Fruit fly (Drosophila melanogaster) whole organism, embryonic: ENCODE results near the gene CG8135.
A peak's percentile ranks its signal among the peaks of the same experiment; 100 is the strongest.

Experiments used
- Atf6 ChIP-seq: fragments of 200-800 bp; sonication (Bioruptor generic); IDR thresholded peaks from 2 replicates; pipeline ENCODE4 v1.3.6; 2022; ENCODE audit warnings: missing biosample characterization, missing genetic modification characterization
- BtbVII ChIP-seq: fragments of 200-800 bp; sonication (Bioruptor generic); optimal IDR thresholded peaks from 3 replicates; lab custom pipeline; 2017; ENCODE audit warnings: missing biosample characterization, mild to moderate bottlenecking, missing genetic modification characterization
- CG10209 ChIP-seq: fragments of 200-800 bp; sonication (Bioruptor generic); optimal IDR thresholded peaks from 3 replicates; lab custom pipeline; 2017; ENCODE audit warnings: missing biosample characterization, mild to moderate bottlenecking, missing genetic modification characterization, missing genetic modification reagents
- CG11723 ChIP-seq: fragments of 200-800 bp; sonication (Bioruptor generic); optimal IDR thresholded peaks from 2 replicates; lab custom pipeline; 2017; ENCODE audit warnings: missing biosample characterization, mild to moderate bottlenecking, missing genetic modification characterization
- CG12219 ChIP-seq: fragments of 200-800 bp; sonication (Bioruptor generic); optimal IDR thresholded peaks from 3 replicates; lab custom pipeline; 2018; ENCODE audit warnings: missing biosample characterization, mild to moderate bottlenecking, missing genetic modification characterization
- CG12299 ChIP-seq: fragments of 200-800 bp; sonication (Bioruptor generic); optimal IDR thresholded peaks from 2 replicates; lab custom pipeline; 2018; ENCODE audit warnings: missing biosample characterization, mild to moderate bottlenecking, missing genetic modification characterization
- CG15011 ChIP-seq: fragments of 200-800 bp; sonication (Bioruptor generic); optimal IDR thresholded peaks from 3 replicates; lab custom pipeline; 2018; ENCODE audit warnings: missing biosample characterization, mild to moderate bottlenecking, missing genetic modification characterization
- CG15073 ChIP-seq: fragments of 200-800 bp; sonication (Bioruptor generic); optimal IDR thresholded peaks from 2 replicates; lab custom pipeline; 2016; ENCODE audit warnings: missing biosample characterization, missing genetic modification characterization
- CG15601 ChIP-seq: fragments of 200-800 bp; sonication (Bioruptor generic); optimal IDR thresholded peaks from 3 replicates; lab custom pipeline; 2019; ENCODE audit warnings: missing biosample characterization, mild to moderate bottlenecking, missing genetic modification characterization, moderate library complexity
- CG1602 ChIP-seq: fragments of 200-800 bp; sonication (Bioruptor generic); optimal IDR thresholded peaks from 3 replicates; lab custom pipeline; 2016; ENCODE audit warnings: missing biosample characterization, missing genetic modification characterization
- CG16779 ChIP-seq: fragments of 200-800 bp; sonication (Bioruptor generic); IDR thresholded peaks from 2 replicates; pipeline ENCODE4 v1.3.6; 2022; ENCODE audit warnings: missing biosample characterization, missing genetic modification characterization
- CG1832 ChIP-seq: fragments of 200-800 bp; sonication (Bioruptor generic); optimal IDR thresholded peaks from 2 replicates; lab custom pipeline; 2017; ENCODE audit warnings: missing biosample characterization, mild to moderate bottlenecking, missing genetic modification characterization, inconsistent platforms
- CG2678 ChIP-seq: fragments of 200-800 bp; sonication (Bioruptor generic); optimal IDR thresholded peaks from 3 replicates; lab custom pipeline; 2019; ENCODE audit warnings: missing biosample characterization, mild to moderate bottlenecking, missing genetic modification characterization, moderate library complexity
- CG31365 ChIP-seq: fragments of 200-800 bp; sonication (Bioruptor generic); optimal IDR thresholded peaks from 2 replicates; lab custom pipeline; 2018; ENCODE audit warnings: missing biosample characterization, mild to moderate bottlenecking, missing genetic modification characterization
- CG3407 ChIP-seq: fragments of 200-800 bp; sonication (Bioruptor generic); optimal IDR thresholded peaks from 2 replicates; lab custom pipeline; 2018; ENCODE audit warnings: missing biosample characterization, mild to moderate bottlenecking, missing genetic modification characterization
- CG8924 ChIP-seq: fragments of 200-800 bp; optimal IDR thresholded peaks from 3 replicates; lab custom pipeline; 2019; ENCODE audit warnings: missing biosample characterization, mild to moderate bottlenecking, missing genetic modification characterization, moderate library complexity
- CrebB ChIP-seq: fragments of 200-800 bp; sonication (Bioruptor generic); optimal IDR thresholded peaks from 3 replicates; lab custom pipeline; 2018; ENCODE audit warnings: missing biosample characterization, mild to moderate bottlenecking, missing genetic modification characterization
- D ChIP-seq, 2 experiments: fragments of 200-800 bp in 1 of 2; fragments of >200 bp in 1 of 2; sonication (Bioruptor generic) in 1 of 2; optimal IDR thresholded peaks; 2 replicates in 1 of 2; 3 replicates in 1 of 2; lab custom pipeline; 2017; ENCODE audit warnings: mild to moderate bottlenecking in 1 of 2, missing biosample characterization in 1 of 2, missing genetic modification characterization in 1 of 2, missing genetic modification reagents in 1 of 2
- ERR ChIP-seq: fragments of 200-800 bp; sonication (Bioruptor generic); optimal IDR thresholded peaks from 2 replicates; lab custom pipeline; 2016; ENCODE audit warnings: missing biosample characterization, missing genetic modification characterization
- HLH4C ChIP-seq: fragments of 200-800 bp; sonication (Bioruptor generic); IDR thresholded peaks from 3 replicates; pipeline ENCODE4 v1.3.6; 2022; ENCODE audit warnings: missing biosample characterization, missing genetic modification characterization; ENCODE audit not compliant: partially characterized antibody
- HLH54F ChIP-seq: fragments of 200-800 bp; sonication (Bioruptor generic); optimal IDR thresholded peaks from 3 replicates; lab custom pipeline; 2016; ENCODE audit warnings: missing biosample characterization, missing genetic modification characterization
- HLHmδ ChIP-seq: fragments of 200-800 bp; sonication (Bioruptor generic); optimal IDR thresholded peaks from 2 replicates; lab custom pipeline; 2018; ENCODE audit warnings: missing biosample characterization, mild to moderate bottlenecking, missing genetic modification characterization, moderate library complexity
- HmgZ ChIP-seq: fragments of 200-800 bp; sonication (Bioruptor generic); optimal IDR thresholded peaks from 2 replicates; lab custom pipeline; 2018; ENCODE audit warnings: missing biosample characterization, mild to moderate bottlenecking, missing genetic modification characterization
- Kr ChIP-seq: fragments of 200-800 bp; sonication (Bioruptor generic); optimal IDR thresholded peaks from 2 replicates; lab custom pipeline; 2017; ENCODE audit warnings: missing biosample characterization, mild to moderate bottlenecking, missing genetic modification characterization
- MBD-R2 ChIP-seq: fragments of 200-800 bp; sonication (Bioruptor generic); IDR thresholded peaks from 2 replicates; pipeline ENCODE4 v1.3.6; 2022; ENCODE audit warnings: missing biosample characterization, missing genetic modification characterization
- Meics ChIP-seq: fragments of 200-800 bp; sonication (Bioruptor generic); optimal IDR thresholded peaks from 2 replicates; lab custom pipeline; 2017; ENCODE audit warnings: missing biosample characterization, mild to moderate bottlenecking, missing genetic modification characterization
- Neu2 ChIP-seq: fragments of 200-800 bp; sonication (Bioruptor generic); optimal IDR thresholded peaks from 3 replicates; lab custom pipeline; 2016; ENCODE audit warnings: missing biosample characterization, missing genetic modification characterization, borderline replicate concordance
- Nf-YB ChIP-seq: fragments of 200-800 bp; sonication (Bioruptor generic); optimal IDR thresholded peaks from 3 replicates; lab custom pipeline; 2019; ENCODE audit warnings: missing biosample characterization, mild to moderate bottlenecking, missing genetic modification characterization, moderate library complexity
- Nf-YC ChIP-seq: fragments of 200-800 bp; optimal IDR thresholded peaks from 3 replicates; lab custom pipeline; 2019; ENCODE audit warnings: missing biosample characterization, mild to moderate bottlenecking, missing genetic modification characterization, moderate library complexity
- PHDP ChIP-seq: fragments of 200-800 bp; sonication (Bioruptor generic); optimal IDR thresholded peaks from 3 replicates; lab custom pipeline; 2018; ENCODE audit warnings: missing biosample characterization, mild to moderate bottlenecking, missing genetic modification characterization, moderate library complexity
- amos ChIP-seq: fragments of 200-800 bp; sonication (Bioruptor generic); IDR thresholded peaks from 2 replicates; pipeline ENCODE4 v1.3.6; 2022; ENCODE audit warnings: missing biosample characterization, missing genetic modification characterization; ENCODE audit not compliant: partially characterized antibody
- aop ChIP-seq: fragments of 200-800 bp; sonication (Bioruptor generic); IDR thresholded peaks from 2 replicates; pipeline ENCODE4 v1.3.6; 2022; ENCODE audit warnings: missing biosample characterization, missing genetic modification characterization
- az2 ChIP-seq: fragments of 200-800 bp; sonication (Bioruptor generic); optimal IDR thresholded peaks from 3 replicates; lab custom pipeline; 2016; ENCODE audit warnings: missing biosample characterization, missing genetic modification characterization
- bsh ChIP-seq, 2 experiments: fragments of 200-800 bp; sonication (Bioruptor generic); optimal IDR thresholded peaks; 2 replicates each; lab custom pipeline; 2017 to 2018; ENCODE audit warnings: mild to moderate bottlenecking in 2 of 2, missing biosample characterization in 2 of 2, missing genetic modification characterization in 2 of 2, moderate library complexity in 1 of 2
- caup ChIP-seq: fragments of 200-800 bp; sonication (Bioruptor generic); optimal IDR thresholded peaks from 3 replicates; lab custom pipeline; 2017; ENCODE audit warnings: missing biosample characterization, mild to moderate bottlenecking, missing genetic modification characterization, moderate library complexity; ENCODE audit not compliant: severe bottlenecking
- crol ChIP-seq: fragments of 200-800 bp; sonication (Bioruptor generic); IDR thresholded peaks from 2 replicates; pipeline ENCODE4 v1.3.6; 2022; ENCODE audit warnings: missing biosample characterization, missing genetic modification characterization
- danr ChIP-seq: fragments of 200-800 bp; sonication (Bioruptor generic); IDR thresholded peaks from 2 replicates; pipeline ENCODE4 v1.3.6; 2022; ENCODE audit warnings: missing biosample characterization, missing genetic modification characterization
- ftz-f1 ChIP-seq: fragments of 200-800 bp; sonication (Bioruptor generic); optimal IDR thresholded peaks from 2 replicates; lab custom pipeline; 2016; ENCODE audit warnings: missing biosample characterization, missing genetic modification characterization
- gce ChIP-seq: fragments of 200-800 bp; sonication (Bioruptor generic); IDR thresholded peaks from 3 replicates; pipeline ENCODE4 v1.3.6; 2022; ENCODE audit warnings: missing biosample characterization, missing genetic modification characterization
- gro ChIP-seq: fragments of 200-800 bp; sonication (Bioruptor generic); optimal IDR thresholded peaks from 2 replicates; lab custom pipeline; 2016; ENCODE audit warnings: missing biosample characterization, missing genetic modification characterization
- lilli ChIP-seq: fragments of 200-800 bp; sonication (Bioruptor generic); optimal IDR thresholded peaks from 3 replicates; lab custom pipeline; 2016; ENCODE audit warnings: missing biosample characterization, missing genetic modification characterization
- luna ChIP-seq: fragments of 200-800 bp; sonication (Bioruptor generic); optimal IDR thresholded peaks from 2 replicates; lab custom pipeline; 2016; ENCODE audit warnings: missing biosample characterization, missing genetic modification characterization
- odd ChIP-seq: fragments of 200-800 bp; sonication (Bioruptor generic); optimal IDR thresholded peaks from 2 replicates; lab custom pipeline; 2017; ENCODE audit warnings: missing biosample characterization, mild to moderate bottlenecking, missing genetic modification characterization
- onecut ChIP-seq: fragments of 200-800 bp; sonication (Bioruptor generic); IDR thresholded peaks from 2 replicates; pipeline ENCODE4 v1.3.6; 2022; ENCODE audit warnings: missing biosample characterization, missing genetic modification characterization
- peb ChIP-seq: fragments of 200-800 bp; sonication (Bioruptor generic); IDR thresholded peaks from 2 replicates; pipeline ENCODE4 v1.3.6; 2022; ENCODE audit warnings: missing biosample characterization, missing genetic modification characterization
- pfk ChIP-seq: fragments of 200-800 bp; sonication (Bioruptor generic); optimal IDR thresholded peaks from 2 replicates; lab custom pipeline; 2018; ENCODE audit warnings: missing biosample characterization, mild to moderate bottlenecking, missing genetic modification characterization, moderate library complexity
- scrt ChIP-seq: fragments of 200-800 bp; sonication (Bioruptor generic); optimal IDR thresholded peaks from 2 replicates; lab custom pipeline; 2018; ENCODE audit warnings: missing biosample characterization, mild to moderate bottlenecking, missing genetic modification characterization, moderate library complexity
- sob ChIP-seq: fragments of 200-800 bp; sonication (Bioruptor generic); IDR thresholded peaks from 2 replicates; pipeline ENCODE4 v1.3.6; 2022; ENCODE audit warnings: missing biosample characterization, missing genetic modification characterization
- zen ChIP-seq: fragments of 200-800 bp; sonication (Bioruptor generic); optimal IDR thresholded peaks from 3 replicates; lab custom pipeline; 2018; ENCODE audit warnings: missing biosample characterization, mild to moderate bottlenecking, missing genetic modification characterization, moderate library complexity

Gene CG8135

dm6 chr3R:9428189-9428699 lies 24.1 kb downstream of the CG8135 start (continued):
- TF ChIP-seq pfk (peak; percentile 66), D (optimal IDR thresholded peaks at IDR 0.05; lab: Kevin White, UChicago) (no peak), D (GFP tag; optimal IDR thresholded peaks at IDR 0.05; lab: Kevin White, UChicago) (peak; percentile 24), CG31365 (tag; lab: Kevin White, UChicago) (peak; percentile 47), az2 (no peak), sob (GFP tag; lab: Robert Waterston, UW) (peak; percentile 42; the same call in 1 of the 2 replicates), CG8924 (tag; lab: Kevin White, UChicago) (peak; percentile 14), danr (GFP tag; lab: Robert Waterston, UW) (no peak), CG10209 (GFP tag; lab: Kevin White, UChicago) (peak; percentile 14), CG11723 (GFP tag; lab: Kevin White, UChicago) (peak; percentile 43), PHDP (tag; lab: Kevin White, UChicago) (peak; percentile 50), CG2678 (peak; percentile 29), CG12299 (tag; lab: Kevin White, UChicago) (peak; percentile 9), CG15073 (no peak), HmgZ (tag; lab: Kevin White, UChicago) (peak; percentile 52), Meics (GFP tag; lab: Kevin White, UChicago) (peak; percentile 38), ERR (GFP tag; lab: Kevin White, UChicago) (peak; percentile 27), gce (peak; percentile 36; the same call in 1 of the 3 replicates), crol (GFP tag; lab: Robert Waterston, UW) (peak; percentile 71), CrebB (tag; lab: Kevin White, UChicago) (peak; percentile 76), Neu2 (GFP tag; lab: Kevin White, UChicago) (no peak), Nf-YB (GFP tag; lab: Kevin White, UChicago) (peak; percentile 22), Kr (GFP tag; lab: Kevin White, UChicago) (peak; percentile 20), amos (GFP tag; lab: Robert Waterston, UW) (no peak), HLH54F (GFP tag; lab: Kevin White, UChicago) (no peak), HLHmδ (GFP tag; lab: Kevin White, UChicago) (peak; percentile 51), ftz-f1 (GFP tag; lab: Kevin White, UChicago) (peak; percentile 32), BtbVII (GFP tag; lab: Kevin White, UChicago) (peak; percentile 69), CG1832 (GFP tag; lab: Kevin White, UChicago) (peak; percentile 70), CG3407 (GFP tag; lab: Kevin White, UChicago) (peak; percentile 35), gro (GFP tag; lab: Kevin White, UChicago) (peak; percentile 79), Atf6 (GFP tag; lab: Robert Waterston, UW) (peak; percentile 66), CG16779 (GFP tag; lab: Robert Waterston, UW) (0 out of 2 replicates have a peak, but pooled peaks have one; percentile 30), odd (GFP tag; lab: Kevin White, UChicago) (peak; percentile 58), zen (peak; percentile 27), HLH4C (GFP tag; lab: Robert Waterston, UW) (no peak), caup (GFP tag; lab: Kevin White, UChicago) (peak; percentile 69), scrt (peak; percentile 8), onecut (GFP tag; lab: Robert Waterston, UW) (peak; percentile 59; the same call in 1 of the 2 replicates), lilli (GFP tag; lab: Kevin White, UChicago) (peak; percentile 18), luna (GFP tag; lab: Kevin White, UChicago) (no peak), MBD-R2 (GFP tag; lab: Robert Waterston, UW) (peak; percentile 23; the same call in 1 of the 2 replicates), peb (GFP tag; lab: Robert Waterston, UW) (no peak), bsh (GFP tag; optimal IDR thresholded peaks at IDR 0.05; lab: Kevin White, UChicago) (peak; percentile 34 to 80), CG1602 (GFP tag; lab: Kevin White, UChicago) (no peak), Nf-YC (tag; lab: Kevin White, UChicago) (peak; percentile 24), aop (no peak), CG12219 (GFP tag; lab: Kevin White, UChicago) (peak; percentile 27), CG15011 (GFP tag; lab: Kevin White, UChicago) (peak; percentile 52), CG15601 (tag; lab: Kevin White, UChicago) (peak; percentile 24)
